Worm (Caenorhabditis elegans) whole organism, L4 larva: ENCODE data around the gene T13F2.6.

ENCODE experiments used
- D1046.2 ChIP-seq: fragments of 200-800 bp; sonication (Bioruptor generic); IDR thresholded peaks from 2 replicates; pipeline ENCODE4 v1.3.6; 2022; ENCODE audit warnings: missing genetic modification characterization, missing compliant biosample characterization
- T20F7.1 ChIP-seq: fragments of 200-800 bp; sonication (Bioruptor generic); optimal IDR thresholded peaks from 2 replicates; lab custom pipeline; 2018; ENCODE audit warnings: mild to moderate bottlenecking, missing genetic modification characterization, missing compliant biosample characterization
- Y105C5A.15 ChIP-seq: fragments of 200-800 bp; sonication (Bioruptor generic); IDR thresholded peaks from 2 replicates; pipeline ENCODE4 v1.3.6; 2022; ENCODE audit warnings: missing genetic modification characterization, missing compliant biosample characterization
- ZK337.2 ChIP-seq: fragments of 200-800 bp; sonication (Bioruptor generic); IDR thresholded peaks from 2 replicates; pipeline ENCODE4 v1.3.6; 2022; ENCODE audit warnings: missing genetic modification reagents, missing genetic modification characterization, missing compliant biosample characterization
- ZK546.5 ChIP-seq, 2 experiments: sonication (generic microtip); optimal IDR thresholded peaks; 2 replicates each; lab custom pipeline; 2017; ENCODE audit warnings: missing biosample characterization in 2 of 2, missing genetic modification characterization in 2 of 2
- aha-1 ChIP-seq: fragments of 150-350 bp; peaks from one replicate; lab custom pipeline; 2014; ENCODE audit warnings: missing biosample characterization, missing genetic modification characterization
- aly-2 ChIP-seq: sonication (generic microtip); optimal IDR thresholded peaks from 2 replicates; lab custom pipeline; 2018; ENCODE audit warnings: missing biosample characterization, missing genetic modification characterization
- ceh-28 ChIP-seq: fragments of 150-350 bp; optimal IDR thresholded peaks from 2 replicates; lab custom pipeline; 2014; ENCODE audit warnings: missing biosample characterization, missing genetic modification reagents, missing genetic modification characterization
- ceh-32 ChIP-seq: sonication (generic microtip); optimal IDR thresholded peaks from 2 replicates; lab custom pipeline; 2016; ENCODE audit warnings: mild to moderate bottlenecking, missing genetic modification characterization, missing compliant biosample characterization; ENCODE audit not compliant: poor library complexity
- ceh-62 ChIP-seq: sonication (generic microtip); optimal IDR thresholded peaks from 2 replicates; lab custom pipeline; 2017; ENCODE audit warnings: missing biosample characterization, missing genetic modification characterization
- ces-1 ChIP-seq: fragments of 150-350 bp; sonication (generic microtip); optimal IDR thresholded peaks from 4 replicates; lab custom pipeline; 2014; ENCODE audit warnings: missing biosample characterization, missing genetic modification reagents, missing genetic modification characterization
- ctbp-1 ChIP-seq: fragments of 200-800 bp; sonication (Bioruptor generic); IDR thresholded peaks from 2 replicates; pipeline ENCODE4 v1.3.6; 2022; ENCODE audit warnings: missing genetic modification reagents, missing genetic modification characterization, missing compliant biosample characterization
- daf-16 ChIP-seq, 3 experiments: sonication (generic microtip); optimal IDR thresholded peaks; 2 replicates each; lab custom pipeline; 2016 to 2017; ENCODE audit warnings: missing genetic modification characterization in 3 of 3, missing genetic modification reagents in 3 of 3, mild to moderate bottlenecking in 2 of 3, missing compliant biosample characterization in 2 of 3, missing biosample characterization in 1 of 3, moderate library complexity in 1 of 3
- daf-8 ChIP-seq: fragments of 200-800 bp; sonication (Bioruptor generic); IDR thresholded peaks from 2 replicates; pipeline ENCODE4 v1.3.6; 2022; ENCODE audit warnings: missing genetic modification characterization, missing compliant biosample characterization
- dmd-6 ChIP-seq: fragments of 200-800 bp; sonication (Bioruptor generic); IDR thresholded peaks from 2 replicates; pipeline ENCODE4 v1.3.6; 2022; ENCODE audit warnings: missing genetic modification reagents, missing genetic modification characterization, missing compliant biosample characterization
- dve-1 ChIP-seq: sonication (generic microtip); optimal IDR thresholded peaks from 2 replicates; lab custom pipeline; 2017; ENCODE audit warnings: antibody characterized with exemption, mild to moderate bottlenecking, missing genetic modification characterization, missing compliant biosample characterization; ENCODE audit not compliant: insufficient read depth
- hlh-11 ChIP-seq: fragments of 200-800 bp; sonication (Bioruptor generic); optimal IDR thresholded peaks from 2 replicates; lab custom pipeline; 2018; ENCODE audit warnings: mild to moderate bottlenecking, missing genetic modification characterization, missing compliant biosample characterization
- hlh-30 ChIP-seq: sonication (generic microtip); optimal IDR thresholded peaks from 2 replicates; lab custom pipeline; 2017; ENCODE audit warnings: antibody characterized with exemption, mild to moderate bottlenecking, missing genetic modification characterization, missing compliant biosample characterization; ENCODE audit not compliant: insufficient read depth
- lin-1 ChIP-seq: fragments of 200-800 bp; sonication (Bioruptor generic); IDR thresholded peaks from 2 replicates; pipeline ENCODE4 v1.3.6; 2022; ENCODE audit warnings: missing genetic modification reagents, missing genetic modification characterization, missing compliant biosample characterization
- lin-15B ChIP-seq: fragments of 150-350 bp; sonication (generic microtip); optimal IDR thresholded peaks from 3 replicates; lab custom pipeline; 2014; ENCODE audit warnings: missing biosample characterization, missing genetic modification characterization
- lsy-2 ChIP-seq, 2 experiments: fragments of 150-350 bp in 1 of 2; sonication (generic microtip) in 1 of 2; optimal IDR thresholded peaks; 2 replicates each; lab custom pipeline; 2014 to 2017; ENCODE audit warnings: missing biosample characterization in 2 of 2, missing genetic modification characterization in 2 of 2
- madf-5 ChIP-seq, 2 experiments: fragments of 200-800 bp; sonication (Bioruptor generic); IDR thresholded peaks; 2 replicates each; pipeline ENCODE4 v1.3.6; 2022; ENCODE audit warnings: missing compliant biosample characterization in 2 of 2, missing genetic modification characterization in 2 of 2
- mep-1 ChIP-seq: fragments of 150-350 bp; sonication (generic microtip); optimal IDR thresholded peaks from 3 replicates; lab custom pipeline; 2014; ENCODE audit warnings: missing biosample characterization, missing genetic modification characterization
- mes-2 ChIP-seq: sonication (generic microtip); optimal IDR thresholded peaks from 2 replicates; lab custom pipeline; 2016; ENCODE audit warnings: missing genotype, mild to moderate bottlenecking, missing genetic modification characterization, missing compliant biosample characterization; ENCODE audit not compliant: poor library complexity, severe bottlenecking
- mxl-2 ChIP-seq: fragments of 200-800 bp; sonication (Bioruptor generic); conservative IDR thresholded peaks from 2 replicates; pipeline ENCODE4 v1.3.6; 2022; ENCODE audit warnings: missing genetic modification reagents, missing genetic modification characterization, missing compliant biosample characterization
- mxl-3 ChIP-seq: fragments of 200-800 bp; sonication (Bioruptor generic); optimal IDR thresholded peaks from 2 replicates; lab custom pipeline; 2018; ENCODE audit warnings: mild to moderate bottlenecking, missing genetic modification characterization, missing compliant biosample characterization
- nhr-111 ChIP-seq: fragments of 200-800 bp; sonication (Bioruptor generic); optimal IDR thresholded peaks from 2 replicates; lab custom pipeline; 2018; ENCODE audit warnings: mild to moderate bottlenecking, missing genetic modification characterization, missing compliant biosample characterization
- nhr-28 ChIP-seq: fragments of 150-350 bp; optimal IDR thresholded peaks from 2 replicates; lab custom pipeline; 2014; ENCODE audit warnings: missing biosample characterization, missing genetic modification characterization
- nhr-48 ChIP-seq: sonication (generic microtip); optimal IDR thresholded peaks from 2 replicates; lab custom pipeline; 2016; ENCODE audit warnings: mild to moderate bottlenecking, missing genetic modification characterization, missing compliant biosample characterization
- php-3 ChIP-seq: fragments of 200-800 bp; sonication (Bioruptor generic); IDR thresholded peaks from 2 replicates; pipeline ENCODE4 v1.3.6; 2022; ENCODE audit warnings: missing genetic modification reagents, missing genetic modification characterization, missing compliant biosample characterization
- set-16 ChIP-seq: fragments of 200-800 bp; sonication (Bioruptor generic); IDR thresholded peaks from 2 replicates; pipeline ENCODE4 v1.3.6; 2022; ENCODE audit warnings: missing genetic modification reagents, missing genetic modification characterization, missing compliant biosample characterization
- snpc-4 ChIP-seq: fragments of 150-350 bp; optimal IDR thresholded peaks from 2 replicates; lab custom pipeline; 2014; ENCODE audit warnings: missing biosample characterization, missing genetic modification characterization
- tra-1 ChIP-seq: fragments of 200-800 bp; sonication (Bioruptor generic); IDR thresholded peaks from 2 replicates; pipeline ENCODE4 v1.3.6; 2022; ENCODE audit warnings: missing genetic modification reagents, missing genetic modification characterization, missing compliant biosample characterization
- unc-62 ChIP-seq, 3 experiments: fragments of 150-350 bp in 1 of 3; sonication (generic microtip); optimal IDR thresholded peaks in 2 of 3; peaks in 1 of 3; 1 replicate in 1 of 3; 2 replicates in 2 of 3; lab custom pipeline; 2014 to 2017; ENCODE audit warnings: missing biosample characterization in 3 of 3, missing genetic modification characterization in 3 of 3, missing genetic modification reagents in 3 of 3, missing genotype in 1 of 3
- zfp-2 ChIP-seq: sonication (generic microtip); optimal IDR thresholded peaks from 2 replicates; lab custom pipeline; 2016; ENCODE audit warnings: mild to moderate bottlenecking, missing genetic modification characterization, missing compliant biosample characterization
- ztf-11 ChIP-seq: fragments of 150-350 bp; optimal IDR thresholded peaks from 2 replicates; lab custom pipeline; 2014; ENCODE audit warnings: missing biosample characterization, missing genetic modification characterization
- ztf-7 ChIP-seq: fragments of 150-350 bp; optimal IDR thresholded peaks from 2 replicates; lab custom pipeline; 2014; ENCODE audit warnings: missing biosample characterization, missing genetic modification characterization

T13F2.6 gene

ce11 chrIV:9798307-9798706 lies 20.2 kb downstream of the T13F2.6 start:
- no peak for TF ChIP-seq daf-16 (GFP tag; optimal IDR thresholded peaks at IDR 0.05; lab: Kevin White, UChicago)
- peak; percentile 32 for TF ChIP-seq daf-16 (tag; optimal IDR thresholded peaks at IDR 0.05; lab: Kevin White, UChicago)
- no peak for TF ChIP-seq nhr-28 (tag; lab: Kevin White, UChicago)
- peak; percentile 92 for TF ChIP-seq ces-1
- no peak for TF ChIP-seq D1046.2 (GFP tag; lab: Robert Waterston, UW)
- no peak for TF ChIP-seq lin-15B (tag; lab: Kevin White, UChicago)
- no peak for TF ChIP-seq ztf-11
- TF ChIP-seq ceh-62: no peak
- no peak for TF ChIP-seq daf-8
- TF ChIP-seq mes-2 (tag; lab: Kevin White, UChicago): peak; percentile 4
- TF ChIP-seq hlh-30 (tag; lab: Kevin White, UChicago): peak; percentile 27
- peak; percentile 61; the same call in 1 of the 2 replicates for TF ChIP-seq ctbp-1 (GFP tag; lab: Robert Waterston, UW)
- TF ChIP-seq snpc-4 (tag; lab: Kevin White, UChicago): no peak
- no peak for TF ChIP-seq zfp-2
- 0 out of 2 replicates have a peak, but pooled peaks have one; percentile 37 for TF ChIP-seq dmd-6 (GFP tag; lab: Robert Waterston, UW)
- no peak for TF ChIP-seq unc-62 (GFP tag; optimal IDR thresholded peaks at IDR 0.05 in 1 of 2; lab: Kevin White, UChicago)
- no peak for TF ChIP-seq unc-62 (tag; optimal IDR thresholded peaks at IDR 0.05; lab: Kevin White, UChicago)
- TF ChIP-seq tra-1 (GFP tag; lab: Robert Waterston, UW): no peak
- TF ChIP-seq ZK546.5 (tag; optimal IDR thresholded peaks at IDR 0.05; lab: Kevin White, UChicago): no peak
- no peak for TF ChIP-seq madf-5 (GFP tag; IDR thresholded peaks at IDR 0.05; lab: Robert Waterston, UW)
- no peak for TF ChIP-seq nhr-48 (tag; lab: Kevin White, UChicago)
- no peak for TF ChIP-seq ceh-32 (tag; lab: Kevin White, UChicago)
- TF ChIP-seq set-16 (GFP tag; lab: Robert Waterston, UW): no peak

DNA sequence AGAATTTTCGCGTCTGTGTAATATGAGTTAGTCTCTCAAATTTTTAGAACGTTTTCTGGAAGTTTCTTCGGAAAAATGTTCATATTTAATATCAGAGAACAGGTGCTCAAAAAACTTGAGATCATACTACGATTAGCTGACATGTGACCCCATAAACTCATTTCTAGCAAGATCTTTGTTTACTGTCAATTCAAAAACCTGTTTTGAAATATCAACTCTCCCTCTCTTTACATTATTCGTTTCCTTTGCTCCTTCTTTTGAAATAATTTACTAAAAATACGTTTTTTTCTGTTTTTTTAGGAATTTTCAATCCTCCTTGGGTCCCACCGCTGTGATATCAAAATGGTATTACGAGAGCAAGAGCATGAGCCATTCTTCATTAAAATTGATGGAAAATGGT lies 21.0 kb downstream of the T13F2.6 start, which contains the start of gene fat-4:
Gene fat-4, plus strand, starts transcription at position 301 of the 400 bp plus-strand sequence.
- no peak for TF ChIP-seq ceh-28 (tag; lab: Kevin White, UChicago)
- TF ChIP-seq Y105C5A.15 (GFP tag; lab: Robert Waterston, UW): no peak
- TF ChIP-seq mxl-3 (GFP tag; lab: Kevin White, UChicago): no peak
- TF ChIP-seq lin-1 (GFP tag; lab: Robert Waterston, UW): no peak
- no peak for TF ChIP-seq aly-2 (tag; lab: Kevin White, UChicago)
- no peak for TF ChIP-seq nhr-111 (GFP tag; lab: Kevin White, UChicago)

ce11 chrIV:9799664-9800063 lies 21.5 kb downstream of the T13F2.6 start:
- TF ChIP-seq mep-1 (tag; lab: Kevin White, UChicago): no peak
- TF ChIP-seq ztf-7 (tag; lab: Kevin White, UChicago): no peak
- TF ChIP-seq lin-1 (GFP tag; lab: Robert Waterston, UW): no peak
- peak; percentile 24; the same call in 1 of the 2 replicates for TF ChIP-seq dmd-6 (GFP tag; lab: Robert Waterston, UW)
- TF ChIP-seq daf-16 (GFP tag; optimal IDR thresholded peaks at IDR 0.05; lab: Kevin White, UChicago): no peak
- peak; percentile 53 for TF ChIP-seq daf-16 (tag; optimal IDR thresholded peaks at IDR 0.05; lab: Kevin White, UChicago)
- peak in 1 of 2 experiments; percentile 4 for TF ChIP-seq lsy-2 (tag; optimal IDR thresholded peaks at IDR 0.05; lab: Kevin White, UChicago)
- TF ChIP-seq mxl-2 (GFP tag; lab: Robert Waterston, UW): peak; percentile 93
- TF ChIP-seq dve-1: peak; percentile 41
- no peak for TF ChIP-seq ces-1
- TF ChIP-seq ZK337.2 (GFP tag; lab: Robert Waterston, UW): no peak
- peak; percentile 84 for TF ChIP-seq aha-1 (tag; lab: Kevin White, UChicago)
- TF ChIP-seq hlh-30 (tag; lab: Kevin White, UChicago): peak; percentile 42
- peak; percentile 55 for TF ChIP-seq hlh-11 (tag; lab: Kevin White, UChicago)
- peak; percentile 28 for TF ChIP-seq T20F7.1 (GFP tag; lab: Kevin White, UChicago)
- no peak for TF ChIP-seq php-3 (GFP tag; lab: Robert Waterston, UW)
- TF ChIP-seq, all 104 proteins: peak for 9
